Fruit fly (Drosophila melanogaster): ENCODE measurements around the gene Paip2.

Paip2 gene

dm6 chr3R:12995522-12995921 lies 14.9 kb downstream of the Paip2 start, which contains the start of gene CG7488 (continued):
- TF ChIP-seq Neu2 (GFP tag; optimal IDR thresholded peaks at IDR 0.05; ENCODE audit: borderline replicate concordance) (no peak), Doc3 (GFP tag; IDR thresholded peaks at IDR 0.05; ENCODE audit: partially characterized antibody) (peak; percentile 90), Max (GFP tag; optimal IDR thresholded peaks at IDR 0.05) (no peak), pb (GFP tag; optimal IDR thresholded peaks at IDR 0.05) (no peak), run (tag; optimal IDR thresholded peaks at IDR 0.05) (no peak), CG9727 (GFP tag; optimal IDR thresholded peaks at IDR 0.05) (no peak), MESR4 (GFP tag; optimal IDR thresholded peaks at IDR 0.05) (peak; percentile 68), Xrp1 (GFP tag; IDR thresholded peaks at IDR 0.05) (no peak), CG15073 (GFP tag; optimal IDR thresholded peaks at IDR 0.05) (no peak), CG10959 (GFP tag; IDR thresholded peaks at IDR 0.05) (no peak), Opbp (GFP tag; IDR thresholded peaks at IDR 0.05; ENCODE audit: partially characterized antibody) (peak; percentile 78; the same call in 2 of the 3 replicates), Fer3 (tag; optimal IDR thresholded peaks at IDR 0.05) (no peak), CG6791 (GFP tag; IDR thresholded peaks at IDR 0.05; ENCODE audit: partially characterized antibody) (peak; percentile 89), dimm (GFP tag; IDR thresholded peaks at IDR 0.05) (no peak), Ada2b (GFP tag; IDR thresholded peaks at IDR 0.05) (no peak), CG3726 (GFP tag; IDR thresholded peaks at IDR 0.05) (no peak), hbn (GFP tag; IDR thresholded peaks at IDR 0.05; ENCODE audit: partially characterized antibody) (peak; percentile 84), sens (GFP tag) (peak; percentile 76), fru (optimal IDR thresholded peaks at IDR 0.05) (no peak), ind (GFP tag; optimal IDR thresholded peaks at IDR 0.05) (no peak), CG8388 (GFP tag; optimal IDR thresholded peaks at IDR 0.05) (peak; percentile 90), Sry-δ (GFP tag; optimal IDR thresholded peaks at IDR 0.05) (peak; percentile 69), CG10462 (GFP tag; optimal IDR thresholded peaks at IDR 0.05) (no peak), pfk (GFP tag; optimal IDR thresholded peaks at IDR 0.05) (no peak), Optix (GFP tag; IDR thresholded peaks at IDR 0.05) (no peak), ERR (GFP tag; optimal IDR thresholded peaks at IDR 0.05) (no peak), chif (GFP tag; optimal IDR thresholded peaks at IDR 0.05) (no peak), Tbp (GFP tag; optimal IDR thresholded peaks at IDR 0.05) (no peak), CG33213 (GFP tag; optimal IDR thresholded peaks at IDR 0.05) (no peak), pzg (GFP tag; optimal IDR thresholded peaks at IDR 0.05) (peak; percentile 48), inv (GFP tag; IDR thresholded peaks at IDR 0.05; ENCODE audit: partially characterized antibody) (peak; percentile 38; the same call in 1 of the 2 replicates), CG31365 (tag; optimal IDR thresholded peaks at IDR 0.05) (no peak), disco-r (GFP tag; optimal IDR thresholded peaks at IDR 0.05) (no peak), z (GFP tag; IDR thresholded peaks at IDR 0.05) (no peak)

- peak; percentile 65 for TF ChIP-seq Med (GFP tag)
- peak; percentile 40; the same call in 1 of the 2 replicates for TF ChIP-seq CG9932 (GFP tag; IDR thresholded peaks at IDR 0.05)
- no peak for TF ChIP-seq Spps (tag; optimal IDR thresholded peaks at IDR 0.05)
- peak; percentile 51 for TF ChIP-seq Sin3A (optimal IDR thresholded peaks at IDR 0.05)
- TF ChIP-seq ssp (GFP tag; IDR thresholded peaks at IDR 0.05), result peak; percentile 96
- TF ChIP-seq CG33557 (GFP tag; optimal IDR thresholded peaks at IDR 0.05), result no peak
- TF ChIP-seq Dll (GFP tag; IDR thresholded peaks at IDR 0.05; ENCODE audit: partially characterized antibody), result peak; percentile 38; the same call in 1 of the 4 replicates
- TF ChIP-seq CG30403 (GFP tag; optimal IDR thresholded peaks at IDR 0.05), result peak; percentile 47
- no peak for TF ChIP-seq otp (GFP tag; IDR thresholded peaks at IDR 0.05)
- TF ChIP-seq E2f2 (GFP tag; IDR thresholded peaks at IDR 0.05), result peak; percentile 24; the same call in 1 of the 2 replicates
- peak; percentile 52 for TF ChIP-seq Scr (GFP tag; IDR thresholded peaks at IDR 0.05; ENCODE audit: partially characterized antibody)
- peak; percentile 77 for TF ChIP-seq rib (GFP tag; IDR thresholded peaks at IDR 0.05)
- no peak for TF ChIP-seq Oli (tag; optimal IDR thresholded peaks at IDR 0.05)
- peak; percentile 99 for TF ChIP-seq CG12155 (GFP tag; optimal IDR thresholded peaks at IDR 0.05)
- peak; percentile 26; the same call in 1 of the 2 replicates for TF ChIP-seq al (GFP tag; IDR thresholded peaks at IDR 0.05)
- TF ChIP-seq CG34376 (GFP tag; optimal IDR thresholded peaks at IDR 0.05), result peak; percentile 5
- peak; percentile 46 for TF ChIP-seq Bgb (GFP tag; IDR thresholded peaks at IDR 0.05; ENCODE audit: partially characterized antibody)
- TF ChIP-seq toy (GFP tag; IDR thresholded peaks at IDR 0.05), result no peak
Measured at dm6 chr3R:12997550-12998233, 17.1 kb downstream of the Paip2 start, which contains the start of the genes CG17327, CG44194 and CG7518. CG17327 (minus strand) TSS chr3R:12997726. CG44194 (minus strand) TSS chr3R:12997726. CG7518 (plus strand) TSS chr3R:12998089.
